Fruit fly (Drosophila melanogaster) whole organism, prepupa: Measurements from ENCODE around the gene RhoGAP19D.

Experiments used
- CG11762 ChIP-seq: fragments of 200-800 bp; sonication (Bioruptor generic); optimal IDR thresholded peaks from 3 replicates; lab custom pipeline; 2016; ENCODE audit warnings: missing biosample characterization, missing genetic modification characterization; ENCODE audit not compliant: insufficient read depth
- CG16779 ChIP-seq: fragments of 200-800 bp; sonication (Bioruptor generic); optimal IDR thresholded peaks from 3 replicates; lab custom pipeline; 2017; ENCODE audit warnings: missing biosample characterization, mild to moderate bottlenecking, missing genetic modification characterization
- CG3032 ChIP-seq: fragments of 200-800 bp; optimal IDR thresholded peaks from 2 replicates; lab custom pipeline; 2019; ENCODE audit warnings: missing biosample characterization, mild to moderate bottlenecking, missing genetic modification characterization, moderate library complexity
- CG6792 ChIP-seq: fragments of 200-800 bp; sonication (Bioruptor generic); optimal IDR thresholded peaks from 3 replicates; lab custom pipeline; 2016; ENCODE audit warnings: missing biosample characterization, missing genetic modification characterization
- Gug ChIP-seq: fragments of 200-800 bp; sonication (Bioruptor generic); IDR thresholded peaks from 2 replicates; pipeline ENCODE4 v1.3.6; 2022; ENCODE audit warnings: missing biosample characterization, missing genetic modification characterization
- Hr4 ChIP-seq: fragments of 200-800 bp; sonication (Bioruptor generic); optimal IDR thresholded peaks from 3 replicates; lab custom pipeline; 2016; ENCODE audit warnings: missing biosample characterization, missing genetic modification characterization
- Sox15 ChIP-seq: fragments of 200-800 bp; sonication (Bioruptor generic); optimal IDR thresholded peaks from 3 replicates; lab custom pipeline; 2016; ENCODE audit warnings: missing biosample characterization, missing genetic modification characterization
- esn ChIP-seq: fragments of 200-800 bp; sonication (Bioruptor generic); optimal IDR thresholded peaks from 2 replicates; lab custom pipeline; 2016; ENCODE audit warnings: missing biosample characterization, mild to moderate bottlenecking, missing genetic modification characterization, moderate library complexity

dm6 chrX:20423158-20423557 lies 87.3 kb downstream of the RhoGAP19D start:
- TF ChIP-seq CG6792, result no peak
- TF ChIP-seq CG16779 (tag; lab: Kevin White, UChicago), result no peak
- no peak for TF ChIP-seq Sox15 (GFP tag; lab: Kevin White, UChicago)
- TF ChIP-seq Gug (GFP tag; lab: Robert Waterston, UW), result no peak
- TF ChIP-seq CG3032 (tag; lab: Kevin White, UChicago), result no peak
- no peak for TF ChIP-seq CG11762 (GFP tag; lab: Kevin White, UChicago)
- TF ChIP-seq Hr4 (GFP tag; lab: Kevin White, UChicago), result no peak
- no peak for TF ChIP-seq esn (GFP tag; lab: Kevin White, UChicago)
